Worm (Caenorhabditis elegans) whole organism, L3 larva: ENCODE data around the gene Y55F3BR.1.

Experiments
- ZK546.5 ChIP-seq: sonication (generic microtip); optimal IDR thresholded peaks from 2 replicates; lab custom pipeline; 2017; ENCODE audit warnings: missing biosample characterization, missing genetic modification characterization
- aly-2 ChIP-seq: fragments of 150-350 bp; optimal IDR thresholded peaks from 2 replicates; lab custom pipeline; 2014; ENCODE audit warnings: missing biosample characterization, missing genetic modification characterization
- ama-1 ChIP-seq: fragments of 150-350 bp; optimal IDR thresholded peaks from 2 replicates; lab custom pipeline; 2018
- elt-2 ChIP-seq: sonication (generic microtip); optimal IDR thresholded peaks from 2 replicates; lab custom pipeline; 2016; ENCODE audit warnings: missing genetic modification reagents, mild to moderate bottlenecking, missing genetic modification characterization, missing compliant biosample characterization
- fkh-10 ChIP-seq: sonication (generic microtip); optimal IDR thresholded peaks from 2 replicates; lab custom pipeline; 2017; ENCODE audit warnings: missing biosample characterization, missing genetic modification reagents, missing genetic modification characterization
- nfya-1 ChIP-seq: sonication (generic microtip); optimal IDR thresholded peaks from 2 replicates; lab custom pipeline; 2017; ENCODE audit warnings: missing genetic modification characterization, mild to moderate bottlenecking, missing compliant biosample characterization, antibody characterized with exemption, moderate library complexity; ENCODE audit not compliant: insufficient read depth
- nhr-77 ChIP-seq: fragments of 150-350 bp; optimal IDR thresholded peaks from 2 replicates; lab custom pipeline; 2014; ENCODE audit warnings: missing biosample characterization, missing genetic modification characterization
- snpc-4 ChIP-seq: fragments of 150-350 bp; optimal IDR thresholded peaks from 2 replicates; lab custom pipeline; 2014; ENCODE audit warnings: missing biosample characterization, missing genetic modification characterization
- tbx-2 ChIP-seq: sonication (generic microtip); optimal IDR thresholded peaks from 2 replicates; lab custom pipeline; 2016; ENCODE audit warnings: mild to moderate bottlenecking, missing genetic modification characterization, missing compliant biosample characterization
- unc-39 ChIP-seq: sonication (generic microtip); optimal IDR thresholded peaks from 4 replicates; lab custom pipeline; 2017; ENCODE audit warnings: missing biosample characterization, missing genetic modification characterization

- no peak for TF ChIP-seq nhr-77 (tag; lab: Kevin White, UChicago)
- TF ChIP-seq unc-39 (tag; lab: Kevin White, UChicago): no peak
- no peak for TF ChIP-seq elt-2 (tag; lab: Kevin White, UChicago)
- no peak for TF ChIP-seq ZK546.5 (tag; lab: Kevin White, UChicago)
- no peak for TF ChIP-seq fkh-10
- TF ChIP-seq ama-1 (lab: Kevin White, UChicago): no peak
- no peak for TF ChIP-seq aly-2 (tag; lab: Kevin White, UChicago)
- no peak for TF ChIP-seq nfya-1 (tag; lab: Kevin White, UChicago)
- no peak for TF ChIP-seq tbx-2 (tag; lab: Kevin White, UChicago)
- no peak for TF ChIP-seq snpc-4
Observed at ce11 chrIV:919690-920089, 45.1 kb downstream of the Y55F3BR.1 start, which contains the start of gene F58H7.5.
